Worm (Caenorhabditis elegans): Measurements from ENCODE around the gene nit-1.

- TF ChIP-seq unc-39 (tag; optimal IDR thresholded peaks at IDR 0.05) (no peak), ceh-28 (tag; optimal IDR thresholded peaks at IDR 0.05) (no peak), ama-1 (optimal IDR thresholded peaks at IDR 0.05) (no peak), nhr-11 (tag; optimal IDR thresholded peaks at IDR 0.05) (no peak)
These were observed 47.1 kb downstream of the nit-1 start for ce11 chrIII:3969133-3969532.
